Fruit fly (Drosophila melanogaster) whole organism, prepupa: ENCODE data around the gene Mst57Da.

Experiments
- CG31627 ChIP-seq: fragments of 200-800 bp; sonication (Bioruptor generic); optimal IDR thresholded peaks from 3 replicates; lab custom pipeline; 2016; ENCODE audit warnings: missing biosample characterization, missing genetic modification characterization
- OdsH ChIP-seq: fragments of 200-800 bp; sonication (Bioruptor generic); optimal IDR thresholded peaks from 3 replicates; lab custom pipeline; 2016; ENCODE audit warnings: missing biosample characterization, missing genetic modification characterization
- fd59A ChIP-seq: fragments of 200-800 bp; sonication (Bioruptor generic); optimal IDR thresholded peaks from 2 replicates; lab custom pipeline; 2017; ENCODE audit warnings: missing biosample characterization, mild to moderate bottlenecking, missing genetic modification characterization, missing genetic modification reagents

DNA sequence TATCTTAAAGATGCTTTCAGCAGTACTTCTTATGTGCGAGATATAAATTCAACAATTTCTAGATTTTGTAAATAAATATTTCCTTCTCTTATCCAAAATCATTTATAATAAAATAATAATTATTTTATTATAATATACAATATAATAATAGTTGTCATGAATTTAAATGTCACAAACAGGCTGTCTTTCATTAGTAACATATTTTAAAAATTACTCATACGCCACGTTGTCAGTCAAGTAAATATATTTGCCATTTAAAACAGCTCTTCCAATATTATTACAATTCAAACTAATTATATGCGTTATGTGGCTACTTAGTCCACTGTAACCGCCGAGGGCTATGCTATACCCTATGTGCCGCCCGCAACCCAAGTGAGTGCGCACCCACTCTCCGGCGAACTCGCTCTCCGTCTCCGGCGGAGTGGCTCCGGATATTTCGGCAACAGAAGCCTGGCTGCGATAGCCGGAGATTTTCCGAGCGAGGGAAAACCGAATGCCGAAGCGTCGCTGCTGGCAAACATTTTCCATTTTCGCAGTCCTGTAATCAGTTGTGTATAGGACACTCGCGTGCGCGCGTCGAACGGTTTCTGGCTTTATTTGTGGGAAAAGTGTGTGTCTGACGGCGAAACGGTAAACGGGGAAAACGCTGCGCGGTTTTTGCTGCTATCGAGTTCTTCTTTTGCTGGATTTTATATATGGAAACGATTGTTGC, 24.1 kb upstream of the Mst57Da start, which contains the start of gene CG5890:
- TF ChIP-seq CG31627 (GFP tag; lab: Kevin White, UChicago) (no peak), OdsH (no peak), fd59A (GFP tag; lab: Kevin White, UChicago) (no peak)
